Worm (Caenorhabditis elegans): ENCODE results near the gene R74.7.
A peak's percentile ranks its signal among the peaks of the same experiment; 100 is the strongest.

R74.7 gene

ce11 chrIII:4228841-4229240, 24.6 kb downstream of the R74.7 start, which contains the start of gene F43C1.5:
Gene F43C1.5 (plus strand): TSS chrIII:4229141.
- TF ChIP-seq nhr-11 (tag; optimal IDR thresholded peaks at IDR 0.05), result no peak

DNA sequence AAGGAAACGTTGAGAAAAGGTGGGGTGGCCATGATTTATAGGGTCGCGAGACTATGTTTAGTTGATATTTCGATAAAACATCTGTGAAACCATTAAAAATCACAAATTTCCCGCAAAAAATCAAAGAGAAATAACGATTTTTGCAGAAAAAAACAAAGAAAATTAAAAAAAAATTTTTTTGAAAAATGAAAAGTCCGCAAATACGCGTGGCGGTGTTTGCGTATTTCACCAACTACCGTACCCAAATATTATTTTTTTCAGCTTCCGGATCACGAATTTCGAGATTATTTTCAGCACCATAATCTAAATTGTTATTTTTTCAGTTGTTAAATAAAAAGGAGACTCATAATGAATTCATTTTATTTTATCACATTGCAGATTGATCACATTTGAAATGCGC, 25.9 kb downstream of the R74.7 start:
- no peak for TF ChIP-seq syd-9 (tag; optimal IDR thresholded peaks at IDR 0.05)
- TF ChIP-seq ceh-22 (tag; optimal IDR thresholded peaks at IDR 0.05), result no peak

DNA sequence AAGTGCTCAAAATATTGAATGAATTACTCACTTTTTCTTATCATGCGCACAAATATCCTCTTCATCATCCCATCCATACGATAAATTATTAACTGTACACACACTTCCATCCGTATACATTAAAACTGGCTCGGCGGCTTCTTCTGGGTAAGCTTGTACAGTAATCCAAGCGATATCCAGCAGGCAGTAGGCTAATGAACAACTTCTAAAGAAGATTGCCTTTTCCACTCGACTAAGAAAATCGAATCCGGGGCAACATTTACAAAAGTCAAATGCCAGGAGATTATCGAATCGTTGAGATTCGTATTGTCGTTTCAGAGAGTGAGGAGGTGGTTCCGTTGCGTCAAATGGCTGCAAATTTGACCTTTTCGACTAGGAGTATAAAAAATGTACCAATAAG, 27.1 kb downstream of the R74.7 start:
- TF ChIP-seq ahr-1 (tag; optimal IDR thresholded peaks at IDR 0.05) (no peak), ets-4 (tag; optimal IDR thresholded peaks at IDR 0.05) (no peak), ceh-34 (tag; optimal IDR thresholded peaks at IDR 0.05) (no peak), K02D7.2 (tag; optimal IDR thresholded peaks at IDR 0.05) (no peak), F13H6.1 (tag; optimal IDR thresholded peaks at IDR 0.05) (no peak), zip-5 (tag; optimal IDR thresholded peaks at IDR 0.05) (no peak), T23F11.4 (GFP tag; optimal IDR thresholded peaks at IDR 0.05) (no peak), unc-3 (GFP tag; conservative IDR thresholded peaks at IDR 0.05) (no peak), unc-3 (tag; optimal IDR thresholded peaks at IDR 0.05) (no peak)

DNA sequence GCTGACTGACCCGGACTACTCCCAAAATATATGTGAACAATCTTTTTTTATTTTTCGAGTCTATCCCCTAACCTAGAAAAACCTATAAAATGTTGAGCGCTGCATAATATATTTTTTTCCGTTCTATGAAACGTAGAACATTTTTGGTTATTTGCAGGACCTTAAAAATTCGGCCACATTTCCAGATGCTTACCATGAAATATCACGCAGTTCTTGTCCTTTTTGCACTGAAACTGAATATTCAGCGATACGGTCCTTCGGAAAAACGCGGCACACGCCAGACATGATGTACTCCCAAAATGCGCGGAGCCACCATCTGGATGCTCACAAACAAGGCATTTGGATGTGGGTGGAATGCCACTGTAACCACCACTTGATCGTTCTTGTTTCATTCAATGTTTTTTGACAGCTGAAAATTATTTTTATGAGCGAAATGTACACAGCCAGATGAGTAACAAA, 28.6 kb downstream of the R74.7 start, which contains the start of gene nhr-20:
Gene nhr-20 (minus strand): TSS at position 409 of the 459 bp plus-strand sequence.
- TF ChIP-seq pha-2 (tag; optimal IDR thresholded peaks at IDR 0.05) (no peak), ahr-1 (tag; optimal IDR thresholded peaks at IDR 0.05) (no peak), hlh-30 (tag; optimal IDR thresholded peaks at IDR 0.05; ENCODE audit: insufficient read depth) (no peak), unc-55 (GFP tag; optimal IDR thresholded peaks at IDR 0.05) (no peak), C38D4.7 (GFP tag; optimal IDR thresholded peaks at IDR 0.05) (no peak)

DNA sequence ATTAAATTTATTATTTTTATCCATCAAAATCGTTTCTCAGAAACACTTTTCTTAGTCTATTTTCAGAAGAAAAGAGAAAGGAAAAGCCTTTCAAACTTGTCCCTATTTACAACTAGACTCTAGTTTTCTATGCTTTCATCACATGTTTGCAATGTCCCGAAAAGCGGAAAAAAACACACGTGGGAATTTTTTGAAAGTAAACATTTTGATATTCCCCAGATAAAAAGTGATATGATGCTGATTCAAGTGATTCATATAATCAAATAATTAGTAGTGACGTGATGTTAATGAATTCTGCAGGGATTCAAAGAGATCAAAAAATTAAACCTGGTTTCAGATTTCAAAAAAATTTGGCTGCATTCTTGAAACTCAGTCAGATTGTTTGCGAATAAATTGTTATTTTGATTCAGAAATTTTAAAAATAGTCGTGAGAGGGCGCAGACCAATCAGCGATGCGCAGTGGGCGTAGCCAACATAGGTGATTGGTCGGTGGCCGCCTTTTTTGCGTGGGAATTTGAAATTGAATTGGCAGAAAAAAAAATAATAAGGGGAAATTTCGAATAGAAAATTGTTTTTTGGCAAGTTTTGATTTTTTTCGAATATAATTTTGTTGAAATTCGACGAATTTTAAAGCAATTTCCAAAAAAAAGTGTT, 30.5 kb downstream of the R74.7 start:
- TF ChIP-seq che-1 (tag; optimal IDR thresholded peaks at IDR 0.05) (no peak), nfya-1 (tag; optimal IDR thresholded peaks at IDR 0.05) (peak; percentile 88)

DNA sequence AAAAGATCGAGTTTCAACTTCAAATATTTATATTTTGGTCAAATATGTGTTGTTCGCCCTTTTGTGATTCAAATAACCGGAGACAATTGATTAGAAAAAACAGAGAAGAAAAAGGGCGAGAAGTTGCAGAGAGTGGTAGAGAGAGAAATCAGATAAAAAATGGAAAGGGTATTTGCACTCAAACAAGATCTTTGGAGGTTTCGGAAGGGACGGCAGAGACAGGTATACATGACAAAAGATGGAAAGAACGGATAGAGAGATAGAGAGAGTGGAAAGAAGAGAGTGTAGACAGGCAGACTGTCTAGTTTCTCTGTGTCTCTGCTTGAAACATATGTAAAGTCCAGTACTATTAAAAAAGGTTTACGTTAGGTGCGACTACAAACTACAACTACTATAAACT, 31.9 kb downstream of the R74.7 start:
- TF ChIP-seq hlh-15 (tag; optimal IDR thresholded peaks at IDR 0.05) (no peak), tbx-2 (tag; optimal IDR thresholded peaks at IDR 0.05) (peak; percentile 24), pat-9 (tag; optimal IDR thresholded peaks at IDR 0.05) (no peak)

DNA sequence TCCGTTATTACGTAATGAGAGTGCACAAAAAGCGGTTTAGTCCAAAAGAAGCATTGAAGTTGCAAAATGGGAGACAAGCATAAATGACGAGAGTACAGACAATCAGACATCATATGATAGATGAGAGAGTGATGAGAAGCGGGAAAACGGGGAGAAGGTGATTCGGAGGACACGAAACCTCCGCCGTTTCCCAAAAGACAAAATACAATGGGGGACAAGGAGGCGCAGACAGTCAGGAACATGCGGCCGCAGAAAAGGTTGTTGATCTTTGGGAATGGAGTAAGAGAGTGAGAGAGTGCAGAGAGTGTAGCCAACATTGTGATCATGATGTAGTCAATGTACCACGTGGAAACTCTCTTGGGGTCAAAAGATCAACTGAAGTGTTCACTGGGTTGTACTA, 33.4 kb downstream of the R74.7 start:
- TF ChIP-seq C08G9.2 (tag; optimal IDR thresholded peaks at IDR 0.05) (peak; percentile 59), lim-6 (tag; optimal IDR thresholded peaks at IDR 0.05) (peak; percentile 27), hlh-13 (GFP tag; optimal IDR thresholded peaks at IDR 0.05) (no peak), F13H6.1 (tag; optimal IDR thresholded peaks at IDR 0.05) (peak; percentile 74), pros-1 (tag; optimal IDR thresholded peaks at IDR 0.05) (peak; percentile 76), ceh-19 (GFP tag; optimal IDR thresholded peaks at IDR 0.05) (peak; percentile 28), pqm-1 (tag; optimal IDR thresholded peaks at IDR 0.05) (peak; percentile 81), hlh-8 (tag; optimal IDR thresholded peaks at IDR 0.05) (peak; percentile 50), ceh-14 (tag; optimal IDR thresholded peaks at IDR 0.05) (peak; percentile 65), rnt-1 (tag; optimal IDR thresholded peaks at IDR 0.05) (peak; percentile 92), ceh-18 (tag; optimal IDR thresholded peaks at IDR 0.05) (peak; percentile 93), sox-2 (GFP tag; IDR thresholded peaks at IDR 0.05) (no peak), pag-3 (tag; optimal IDR thresholded peaks at IDR 0.05; ENCODE audit: borderline replicate concordance) (no peak), ref-2 (tag; optimal IDR thresholded peaks at IDR 0.05) (peak; percentile 75), nhr-11 (tag; optimal IDR thresholded peaks at IDR 0.05) (peak; percentile 91), ets-4 (tag; optimal IDR thresholded peaks at IDR 0.05) (peak; percentile 28), K09A11.1 (tag; optimal IDR thresholded peaks at IDR 0.05; ENCODE audit: insufficient read depth) (no peak), dve-1 (tag; optimal IDR thresholded peaks at IDR 0.05) (peak; percentile 74), tbx-2 (tag; optimal IDR thresholded peaks at IDR 0.05) (peak; percentile 84), ceh-22 (tag; optimal IDR thresholded peaks at IDR 0.05) (peak; percentile 39), eyg-1 (tag; optimal IDR thresholded peaks at IDR 0.05) (peak; percentile 11), ceh-34 (tag; optimal IDR thresholded peaks at IDR 0.05) (peak; percentile 70), ceh-24 (tag; optimal IDR thresholded peaks at IDR 0.05) (no peak), nfya-1 (tag; optimal IDR thresholded peaks at IDR 0.05) (peak; percentile 83), elt-4 (tag; optimal IDR thresholded peaks at IDR 0.05) (no peak), hlh-30 (tag; optimal IDR thresholded peaks at IDR 0.05; ENCODE audit: insufficient read depth) (peak; percentile 93)

Measured in whole organism, late embryonic.